Worm (Caenorhabditis elegans) whole organism, young adult: ENCODE measurements around the gene skr-9.

Experiments
- D2030.7 ChIP-seq: fragments of 200-800 bp; sonication (Bioruptor generic); IDR thresholded peaks from 2 replicates; pipeline ENCODE4 v1.3.6; 2022; ENCODE audit warnings: missing genetic modification reagents, missing genetic modification characterization, missing compliant biosample characterization
- ama-1 ChIP-seq, 3 experiments: fragments of 150-350 bp in 1 of 3; sonication (generic microtip) in 2 of 3; optimal IDR thresholded peaks; 2 replicates each; lab custom pipeline; 2014 to 2018; ENCODE audit warnings: missing biosample characterization in 2 of 3, missing genetic modification characterization in 2 of 3, missing genetic modification reagents in 2 of 3
- bed-2 ChIP-seq: fragments of 200-800 bp; sonication (Bioruptor generic); IDR thresholded peaks from 2 replicates; pipeline ENCODE4 v1.3.6; 2022; ENCODE audit warnings: missing genetic modification reagents, missing genetic modification characterization, missing compliant biosample characterization
- let-526 ChIP-seq: fragments of 200-800 bp; sonication (Bioruptor generic); IDR thresholded peaks from 2 replicates; pipeline ENCODE4 v1.3.6; 2022; ENCODE audit warnings: missing genetic modification reagents, missing genetic modification characterization, missing compliant biosample characterization
- lin-35 ChIP-seq, 3 experiments: fragments of 150-350 bp in 2 of 3; sonication (generic microtip) in 1 of 3; optimal IDR thresholded peaks; 2 replicates each; lab custom pipeline; 2014 to 2018; ENCODE audit warnings: missing biosample characterization in 3 of 3, missing genetic modification characterization in 3 of 3, missing genetic modification reagents in 3 of 3
- nhr-27 ChIP-seq: fragments of 200-800 bp; sonication (Bioruptor generic); optimal IDR thresholded peaks from 2 replicates; lab custom pipeline; 2018; ENCODE audit warnings: mild to moderate bottlenecking, missing genetic modification characterization, moderate library complexity, missing compliant biosample characterization
- unc-62 ChIP-seq: fragments of 150-350 bp; optimal IDR thresholded peaks from 2 replicates; lab custom pipeline; 2014; ENCODE audit warnings: missing biosample characterization, missing genetic modification reagents, missing genetic modification characterization
- ztf-28 ChIP-seq: fragments of 200-800 bp; sonication (Bioruptor generic); IDR thresholded peaks from 2 replicates; pipeline ENCODE4 v1.3.6; 2022; ENCODE audit warnings: missing genetic modification reagents, missing genetic modification characterization, missing compliant biosample characterization

ce11 chrIV:17171732-17172131, 8.4 kb downstream of the skr-9 start:
- TF ChIP-seq ama-1 (optimal IDR thresholded peaks at IDR 0.05; lab: Kevin White, UChicago) (no peak), ama-1 (GFP tag; optimal IDR thresholded peaks at IDR 0.05; lab: Kevin White, UChicago) (no peak), nhr-27 (tag; lab: Kevin White, UChicago) (no peak), unc-62 (GFP tag; lab: Kevin White, UChicago) (no peak), bed-2 (GFP tag; lab: Robert Waterston, UW) (no peak), lin-35 (GFP tag; optimal IDR thresholded peaks at IDR 0.05; lab: Kevin White, UChicago) (no peak), let-526 (GFP tag; lab: Robert Waterston, UW) (no peak), ztf-28 (GFP tag; lab: Robert Waterston, UW) (no peak), D2030.7 (no peak)
